Fruit fly (Drosophila melanogaster) whole organism, embryonic: ENCODE results near the gene Rsbp15.

Source experiments
- CG10979 ChIP-seq: fragments of 200-800 bp; sonication (Bioruptor generic); optimal IDR thresholded peaks from 2 replicates; lab custom pipeline; 2018; ENCODE audit warnings: missing biosample characterization, mild to moderate bottlenecking, missing genetic modification characterization, moderate library complexity
- CG11695 ChIP-seq: fragments of 200-800 bp; sonication (Bioruptor generic); IDR thresholded peaks from 3 replicates; pipeline ENCODE4 v1.3.6; 2022; ENCODE audit warnings: missing biosample characterization, missing genetic modification characterization
- CG2889 ChIP-seq: fragments of 200-800 bp; sonication (Bioruptor generic); IDR thresholded peaks from 3 replicates; pipeline ENCODE4 v1.3.6; 2022; ENCODE audit warnings: missing biosample characterization, missing genetic modification characterization
- CG30431 ChIP-seq: fragments of 200-800 bp; sonication (Bioruptor generic); optimal IDR thresholded peaks from 2 replicates; lab custom pipeline; 2017; ENCODE audit warnings: missing biosample characterization, missing genetic modification characterization
- CG3838 ChIP-seq: fragments of 200-800 bp; sonication (Bioruptor generic); optimal IDR thresholded peaks from 3 replicates; lab custom pipeline; 2016; ENCODE audit warnings: missing biosample characterization, missing genetic modification characterization
- CG8944 ChIP-seq: fragments of 200-800 bp; sonication (Bioruptor generic); optimal IDR thresholded peaks from 3 replicates; lab custom pipeline; 2016; ENCODE audit warnings: missing biosample characterization, missing genetic modification characterization
- bbx ChIP-seq: fragments of 200-800 bp; sonication (Bioruptor generic); IDR thresholded peaks from 2 replicates; pipeline ENCODE4 v1.3.6; 2022; ENCODE audit warnings: missing biosample characterization, missing genetic modification characterization; ENCODE audit not compliant: partially characterized antibody
- bcd ChIP-seq: fragments of 200-800 bp; sonication (Bioruptor generic); optimal IDR thresholded peaks from 2 replicates; lab custom pipeline; 2017; ENCODE audit warnings: missing biosample characterization, mild to moderate bottlenecking, missing genetic modification characterization
- psq ChIP-seq: fragments of 200-800 bp; sonication (Bioruptor generic); optimal IDR thresholded peaks from 2 replicates; lab custom pipeline; 2017; ENCODE audit warnings: missing biosample characterization, missing genetic modification characterization
- sob ChIP-seq: fragments of 200-800 bp; sonication (Bioruptor generic); IDR thresholded peaks from 2 replicates; pipeline ENCODE4 v1.3.6; 2022; ENCODE audit warnings: missing biosample characterization, missing genetic modification characterization

dm6 chr3R:12234584-12234983, 12.4 kb downstream of the Rsbp15 start, which contains the start of gene Cyp313a5:
- no peak for TF ChIP-seq CG30431 (GFP tag; lab: Kevin White, UChicago)
- TF ChIP-seq bbx (GFP tag; lab: Robert Waterston, UW), result no peak
- no peak for TF ChIP-seq psq
- TF ChIP-seq CG3838 (GFP tag; lab: Kevin White, UChicago), result no peak
- TF ChIP-seq CG2889 (GFP tag; lab: Robert Waterston, UW), result no peak
- no peak for TF ChIP-seq CG11695 (GFP tag; lab: Robert Waterston, UW)
- no peak for TF ChIP-seq bcd
- TF ChIP-seq sob (GFP tag; lab: Robert Waterston, UW), result no peak
- no peak for TF ChIP-seq CG10979 (tag; lab: Kevin White, UChicago)
- TF ChIP-seq CG8944 (GFP tag; lab: Kevin White, UChicago), result no peak
